Worm (Caenorhabditis elegans) whole organism, L4 larva: Measurements from ENCODE around the gene heri-1.

Experiments used
- F26F4.8 ChIP-seq: fragments of 200-800 bp; sonication (Bioruptor generic); conservative IDR thresholded peaks from 2 replicates; pipeline ENCODE4 v1.3.6; 2022; ENCODE audit warnings: missing genetic modification characterization, missing compliant biosample characterization
- F49E8.2 ChIP-seq: sonication (generic microtip); optimal IDR thresholded peaks from 2 replicates; lab custom pipeline; 2016; ENCODE audit warnings: missing compliant biosample characterization, mild to moderate bottlenecking, missing genetic modification characterization, borderline replicate concordance
- aha-1 ChIP-seq: fragments of 150-350 bp; peaks from one replicate; lab custom pipeline; 2014; ENCODE audit warnings: missing biosample characterization, missing genetic modification characterization
- ama-1 ChIP-seq: fragments of 150-350 bp; optimal IDR thresholded peaks from 2 replicates; lab custom pipeline; 2014; ENCODE audit warnings: inconsistent platforms, mixed read lengths
- daf-12 ChIP-seq: fragments of 150-350 bp; optimal IDR thresholded peaks from 2 replicates; lab custom pipeline; 2014; ENCODE audit warnings: missing biosample characterization, missing genetic modification reagents, missing genetic modification characterization
- mep-1 ChIP-seq: fragments of 150-350 bp; sonication (generic microtip); optimal IDR thresholded peaks from 3 replicates; lab custom pipeline; 2014; ENCODE audit warnings: missing biosample characterization, missing genetic modification characterization
- nhr-77 ChIP-seq: fragments of 150-350 bp; optimal IDR thresholded peaks from 2 replicates; lab custom pipeline; 2014; ENCODE audit warnings: missing biosample characterization, missing genetic modification characterization
- pqm-1 ChIP-seq: sonication (generic microtip); optimal IDR thresholded peaks from 2 replicates; lab custom pipeline; 2017; ENCODE audit warnings: missing biosample characterization, missing genetic modification characterization
- unc-39 ChIP-seq: sonication (generic microtip); optimal IDR thresholded peaks from 2 replicates; lab custom pipeline; 2017; ENCODE audit warnings: missing biosample characterization, missing genetic modification characterization
- ztf-11 ChIP-seq: fragments of 150-350 bp; optimal IDR thresholded peaks from 2 replicates; lab custom pipeline; 2014; ENCODE audit warnings: missing biosample characterization, missing genetic modification characterization

ce11 chrII:6158111-6158510 is 45.1 kb upstream of the heri-1 start:
- TF ChIP-seq daf-12 (tag; lab: Kevin White, UChicago) (no peak), unc-39 (no peak), ama-1 (no peak), aha-1 (tag; lab: Kevin White, UChicago) (no peak), mep-1 (tag; lab: Kevin White, UChicago) (no peak), pqm-1 (tag; lab: Kevin White, UChicago) (no peak), F49E8.2 (tag; lab: Kevin White, UChicago) (no peak), F26F4.8 (GFP tag; lab: Robert Waterston, UW) (no peak), nhr-77 (no peak), ztf-11 (tag; lab: Kevin White, UChicago) (no peak)
